Fruit fly (Drosophila melanogaster) whole organism, embryonic: ENCODE data around the gene Rab9.

Experiments used
- Bgb ChIP-seq: fragments of 200-800 bp; sonication (Bioruptor generic); IDR thresholded peaks from 2 replicates; pipeline ENCODE4 v1.3.6; 2022; ENCODE audit warnings: missing biosample characterization, missing genetic modification characterization; ENCODE audit not compliant: partially characterized antibody
- CG10147 ChIP-seq: fragments of 200-800 bp; sonication (Bioruptor generic); optimal IDR thresholded peaks from 2 replicates; lab custom pipeline; 2019; ENCODE audit warnings: missing biosample characterization, mild to moderate bottlenecking, missing genetic modification characterization, moderate library complexity
- CG10543 ChIP-seq: fragments of 200-800 bp; sonication (Bioruptor generic); optimal IDR thresholded peaks from 3 replicates; lab custom pipeline; 2017; ENCODE audit warnings: missing biosample characterization, mild to moderate bottlenecking, missing genetic modification characterization, moderate library complexity
- CG12744 ChIP-seq: fragments of 200-800 bp; sonication (Bioruptor generic); optimal IDR thresholded peaks from 2 replicates; lab custom pipeline; 2016; ENCODE audit warnings: missing biosample characterization, missing genetic modification characterization
- CG12769 ChIP-seq: fragments of 200-800 bp; sonication (Bioruptor generic); optimal IDR thresholded peaks from 2 replicates; lab custom pipeline; 2019; ENCODE audit warnings: missing biosample characterization, mild to moderate bottlenecking, missing genetic modification characterization, moderate library complexity
- CG1529 ChIP-seq: fragments of 200-800 bp; sonication (Bioruptor generic); optimal IDR thresholded peaks from 3 replicates; lab custom pipeline; 2018; ENCODE audit warnings: missing biosample characterization, missing genetic modification characterization
- CG17186 ChIP-seq: fragments of 200-800 bp; sonication (Bioruptor generic); optimal IDR thresholded peaks from 3 replicates; lab custom pipeline; 2017; ENCODE audit warnings: missing biosample characterization, missing genetic modification reagents, missing genetic modification characterization
- CG3065 ChIP-seq: fragments of 200-800 bp; sonication (Bioruptor generic); optimal IDR thresholded peaks from 2 replicates; lab custom pipeline; 2016; ENCODE audit warnings: missing biosample characterization, missing genetic modification characterization
- CG32772 ChIP-seq: fragments of 200-800 bp; sonication (Bioruptor generic); IDR thresholded peaks from 2 replicates; pipeline ENCODE4 v1.3.6; 2022; ENCODE audit warnings: missing biosample characterization, missing genetic modification characterization
- CG33213 ChIP-seq: fragments of 200-800 bp; sonication (Bioruptor generic); optimal IDR thresholded peaks from 3 replicates; lab custom pipeline; 2016; ENCODE audit warnings: missing biosample characterization, missing genetic modification characterization
- CG4820 ChIP-seq: fragments of 200-800 bp; sonication (Bioruptor generic); optimal IDR thresholded peaks from 3 replicates; lab custom pipeline; 2016; ENCODE audit warnings: missing biosample characterization, missing genetic modification characterization
- CG8388 ChIP-seq: fragments of 200-800 bp; sonication (Bioruptor generic); optimal IDR thresholded peaks from 2 replicates; lab custom pipeline; 2019; ENCODE audit warnings: missing biosample characterization, mild to moderate bottlenecking, missing genetic modification characterization, moderate library complexity
- CG8944 ChIP-seq: fragments of 200-800 bp; sonication (Bioruptor generic); optimal IDR thresholded peaks from 3 replicates; lab custom pipeline; 2016; ENCODE audit warnings: missing biosample characterization, missing genetic modification characterization
- CG9215 ChIP-seq: fragments of 200-800 bp; sonication (Bioruptor generic); IDR thresholded peaks from 2 replicates; pipeline ENCODE4 v1.3.6; 2022; ENCODE audit warnings: missing biosample characterization, missing genetic modification characterization
- CrebB ChIP-seq: fragments of 200-800 bp; sonication (Bioruptor generic); optimal IDR thresholded peaks from 3 replicates; lab custom pipeline; 2018; ENCODE audit warnings: missing biosample characterization, mild to moderate bottlenecking, missing genetic modification characterization
- Doc3 ChIP-seq: fragments of 200-800 bp; sonication (Bioruptor generic); IDR thresholded peaks from 3 replicates; pipeline ENCODE4 v1.3.6; 2022; ENCODE audit warnings: missing biosample characterization, missing genetic modification characterization; ENCODE audit not compliant: partially characterized antibody
- Drgx ChIP-seq: fragments of 200-800 bp; sonication (Bioruptor generic); IDR thresholded peaks from 2 replicates; pipeline ENCODE4 v1.3.6; 2022; ENCODE audit warnings: missing biosample characterization, missing genetic modification characterization
- HmgZ ChIP-seq: fragments of 200-800 bp; sonication (Bioruptor generic); optimal IDR thresholded peaks from 2 replicates; lab custom pipeline; 2018; ENCODE audit warnings: missing biosample characterization, mild to moderate bottlenecking, missing genetic modification characterization
- Lhr ChIP-seq: fragments of 200-800 bp; sonication (Bioruptor generic); optimal IDR thresholded peaks from 3 replicates; lab custom pipeline; 2017; ENCODE audit warnings: mild to moderate bottlenecking, missing biosample characterization, missing genetic modification reagents, missing genetic modification characterization
- Med ChIP-seq: fragments of 200-800 bp; sonication (Bioruptor generic); peaks from one replicate; lab custom pipeline; 2016; ENCODE audit warnings: missing biosample characterization, missing genetic modification characterization, mild to moderate bottlenecking, inconsistent platforms, moderate library complexity
- Mrtf ChIP-seq: fragments of 200-800 bp; sonication (Bioruptor generic); IDR thresholded peaks from 3 replicates; pipeline ENCODE4 v1.3.6; 2022; ENCODE audit warnings: missing biosample characterization, missing genetic modification characterization
- NC2α ChIP-seq: fragments of 200-800 bp; sonication (Bioruptor generic); optimal IDR thresholded peaks from 2 replicates; lab custom pipeline; 2016; ENCODE audit warnings: missing biosample characterization, missing genetic modification characterization
- NC2β ChIP-seq: fragments of 200-800 bp; sonication (Bioruptor generic); optimal IDR thresholded peaks from 2 replicates; lab custom pipeline; 2016; ENCODE audit warnings: missing biosample characterization, missing genetic modification characterization
- NFAT ChIP-seq: fragments of 200-800 bp; sonication (Bioruptor generic); IDR thresholded peaks from 2 replicates; pipeline ENCODE4 v1.3.6; 2022; ENCODE audit warnings: missing biosample characterization, missing genetic modification characterization
- Scr ChIP-seq: fragments of 200-800 bp; sonication (Bioruptor generic); IDR thresholded peaks from 2 replicates; pipeline ENCODE4 v1.3.6; 2022; ENCODE audit warnings: missing biosample characterization, missing genetic modification characterization; ENCODE audit not compliant: partially characterized antibody
- Sry-β ChIP-seq: fragments of 200-800 bp; sonication (Bioruptor generic); optimal IDR thresholded peaks from 2 replicates; lab custom pipeline; 2018; ENCODE audit warnings: missing biosample characterization, mild to moderate bottlenecking, missing genetic modification characterization, moderate library complexity
- bbx ChIP-seq: fragments of 200-800 bp; sonication (Bioruptor generic); IDR thresholded peaks from 2 replicates; pipeline ENCODE4 v1.3.6; 2022; ENCODE audit warnings: missing biosample characterization, missing genetic modification characterization; ENCODE audit not compliant: partially characterized antibody
- chm ChIP-seq: fragments of 200-800 bp; sonication (Bioruptor generic); IDR thresholded peaks from 2 replicates; pipeline ENCODE4 v1.3.6; 2022; ENCODE audit warnings: missing biosample characterization, missing genetic modification characterization
- crol ChIP-seq: fragments of 200-800 bp; sonication (Bioruptor generic); IDR thresholded peaks from 2 replicates; pipeline ENCODE4 v1.3.6; 2022; ENCODE audit warnings: missing biosample characterization, missing genetic modification characterization
- dan ChIP-seq: fragments of 200-800 bp; sonication (Bioruptor generic); IDR thresholded peaks from 2 replicates; pipeline ENCODE4 v1.3.6; 2022; ENCODE audit warnings: missing biosample characterization, missing genetic modification characterization
- gem ChIP-seq: fragments of 200-800 bp; sonication (Bioruptor generic); optimal IDR thresholded peaks from 2 replicates; lab custom pipeline; 2019; ENCODE audit warnings: missing biosample characterization, mild to moderate bottlenecking, missing genetic modification characterization, moderate library complexity
- gfzf ChIP-seq: fragments of 200-800 bp; sonication (Bioruptor generic); optimal IDR thresholded peaks from 2 replicates; lab custom pipeline; 2016; ENCODE audit warnings: missing biosample characterization, mild to moderate bottlenecking, missing genetic modification characterization, moderate library complexity
- grau ChIP-seq: fragments of 200-800 bp; optimal IDR thresholded peaks from 3 replicates; lab custom pipeline; 2019; ENCODE audit warnings: missing biosample characterization, mild to moderate bottlenecking, missing genetic modification characterization, moderate library complexity
- lmd ChIP-seq: fragments of 200-800 bp; sonication (Bioruptor generic); IDR thresholded peaks from 2 replicates; pipeline ENCODE4 v1.3.6; 2022; ENCODE audit warnings: missing biosample characterization, missing genetic modification characterization
- luna ChIP-seq: fragments of 200-800 bp; sonication (Bioruptor generic); optimal IDR thresholded peaks from 2 replicates; lab custom pipeline; 2016; ENCODE audit warnings: missing biosample characterization, missing genetic modification characterization
- mam ChIP-seq: fragments of 200-800 bp; sonication (Bioruptor generic); optimal IDR thresholded peaks from 3 replicates; lab custom pipeline; 2016; ENCODE audit warnings: missing biosample characterization, missing genetic modification characterization
- row ChIP-seq: fragments of 200-800 bp; sonication (Bioruptor generic); IDR thresholded peaks from 3 replicates; pipeline ENCODE4 v1.3.6; 2022; ENCODE audit warnings: missing biosample characterization, missing genetic modification characterization
- sens ChIP-seq: fragments of 200-800 bp; sonication (Bioruptor generic); peaks from one replicate; lab custom pipeline; 2016; ENCODE audit warnings: missing biosample characterization, missing genetic modification characterization
- sr ChIP-seq: fragments of 200-800 bp; sonication (Bioruptor generic); IDR thresholded peaks from 3 replicates; pipeline ENCODE4 v1.3.6; 2022; ENCODE audit warnings: missing biosample characterization, missing genetic modification characterization
- tna ChIP-seq: fragments of 200-800 bp; sonication (Bioruptor generic); IDR thresholded peaks from 2 replicates; pipeline ENCODE4 v1.3.6; 2022; ENCODE audit warnings: missing biosample characterization, missing genetic modification characterization; ENCODE audit not compliant: partially characterized antibody
- vvl ChIP-seq: fragments of 200-800 bp; sonication (Bioruptor generic); IDR thresholded peaks from 2 replicates; pipeline ENCODE4 v1.3.6; 2022; ENCODE audit warnings: missing biosample characterization, missing genetic modification characterization
- zen ChIP-seq: fragments of 200-800 bp; sonication (Bioruptor generic); optimal IDR thresholded peaks from 3 replicates; lab custom pipeline; 2018; ENCODE audit warnings: missing biosample characterization, mild to moderate bottlenecking, missing genetic modification characterization, moderate library complexity
- zen2 ChIP-seq: fragments of 200-800 bp; sonication (Bioruptor generic); IDR thresholded peaks from 3 replicates; pipeline ENCODE4 v1.3.6; 2022; ENCODE audit warnings: missing biosample characterization, missing genetic modification characterization; ENCODE audit not compliant: partially characterized antibody

The Rab9 gene

DNA sequence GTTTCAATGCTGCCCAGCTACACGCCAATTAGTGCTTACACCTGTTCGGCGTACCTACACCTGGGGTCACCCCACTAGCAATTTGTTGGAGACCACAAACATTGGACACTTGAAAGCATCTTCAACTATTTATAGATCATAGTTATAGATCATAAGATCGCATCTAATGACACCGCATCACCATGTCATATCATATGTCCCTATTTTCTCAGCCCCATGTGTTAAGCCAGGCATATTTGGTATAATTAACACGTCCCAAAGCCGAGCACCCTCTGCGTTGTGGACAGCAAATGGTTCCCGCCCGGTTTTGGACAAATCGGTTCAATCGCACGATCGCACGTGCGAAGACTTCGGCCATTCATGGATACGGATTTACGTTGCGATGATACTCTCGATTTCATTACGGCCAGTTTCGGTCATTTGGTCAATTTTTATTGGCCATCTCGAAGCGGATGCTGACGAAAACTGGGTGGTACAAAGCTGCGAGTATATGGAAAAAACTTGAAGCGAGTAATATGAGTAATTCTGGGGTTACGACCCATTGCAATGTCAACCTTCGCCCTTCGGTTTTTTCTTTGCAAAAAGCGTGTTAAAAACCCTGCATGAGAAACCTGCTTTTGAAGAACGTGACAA, 7.3 kb downstream of the Rab9 start (continued):
- TF ChIP-seq sr = no peak
- no peak for TF ChIP-seq CG17186 (GFP tag; lab: Kevin White, UChicago)
- no peak for TF ChIP-seq zen2 (GFP tag; lab: Robert Waterston, UW)
- TF ChIP-seq CG12744 (GFP tag; lab: Kevin White, UChicago) = peak; percentile 76
- TF ChIP-seq tna (GFP tag; lab: Robert Waterston, UW) = no peak
- TF ChIP-seq chm = peak; percentile 84
- TF ChIP-seq NFAT (GFP tag; lab: Robert Waterston, UW) = peak; percentile 48; the same call in 1 of the 2 replicates
- TF ChIP-seq luna = peak; percentile 58
- TF ChIP-seq CG10147 (GFP tag; lab: Kevin White, UChicago) = peak; percentile 56
- peak; percentile 91 for TF ChIP-seq NC2α
- peak; percentile 61; the same call in 2 of the 3 replicates for TF ChIP-seq Mrtf (GFP tag; lab: Robert Waterston, UW)
- TF ChIP-seq lmd (GFP tag; lab: Robert Waterston, UW) = peak; percentile 82
- TF ChIP-seq gem = peak; percentile 84
- TF ChIP-seq CG32772 (GFP tag; lab: Robert Waterston, UW) = peak; percentile 62
- TF ChIP-seq gfzf = no peak
- TF ChIP-seq Bgb (GFP tag; lab: Robert Waterston, UW) = no peak
- peak; percentile 57 for TF ChIP-seq Lhr
- peak; percentile 58 for TF ChIP-seq CG4820 (GFP tag; lab: Kevin White, UChicago)
- no peak for TF ChIP-seq Doc3 (GFP tag; lab: Robert Waterston, UW)
- no peak for TF ChIP-seq dan (GFP tag; lab: Robert Waterston, UW)
- peak; percentile 74 for TF ChIP-seq HmgZ
- TF ChIP-seq CG10543 (GFP tag; lab: Kevin White, UChicago) = peak; percentile 33
- TF ChIP-seq CG9215 (GFP tag; lab: Robert Waterston, UW) = peak; percentile 56
- peak; percentile 47 for TF ChIP-seq CG1529 (GFP tag; lab: Kevin White, UChicago)
- peak; percentile 42 for TF ChIP-seq CG8944 (GFP tag; lab: Kevin White, UChicago)
- TF ChIP-seq, all 482 proteins: peak for 367

DNA sequence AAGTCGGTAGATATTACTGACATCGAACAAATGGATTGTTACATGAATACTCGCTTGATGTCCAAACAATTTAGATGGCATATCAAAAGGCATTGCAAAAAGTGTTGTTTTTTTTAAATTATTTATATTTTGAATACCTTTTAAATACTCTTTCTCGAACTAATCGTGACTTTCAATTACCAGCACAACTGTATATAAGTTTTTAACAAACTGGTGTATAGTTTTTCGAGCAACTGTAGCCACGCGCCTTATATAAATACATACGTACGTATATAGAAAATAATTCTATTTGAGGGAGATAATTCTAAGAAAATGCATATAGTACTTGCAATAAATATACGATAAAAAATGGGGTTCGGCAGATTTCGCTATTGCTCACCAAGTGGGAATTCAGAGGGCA, 7.9 kb downstream of the Rab9 start:
- TF ChIP-seq CG8388 = peak; percentile 93
- no peak for TF ChIP-seq CG33213 (GFP tag; lab: Kevin White, UChicago)

DNA sequence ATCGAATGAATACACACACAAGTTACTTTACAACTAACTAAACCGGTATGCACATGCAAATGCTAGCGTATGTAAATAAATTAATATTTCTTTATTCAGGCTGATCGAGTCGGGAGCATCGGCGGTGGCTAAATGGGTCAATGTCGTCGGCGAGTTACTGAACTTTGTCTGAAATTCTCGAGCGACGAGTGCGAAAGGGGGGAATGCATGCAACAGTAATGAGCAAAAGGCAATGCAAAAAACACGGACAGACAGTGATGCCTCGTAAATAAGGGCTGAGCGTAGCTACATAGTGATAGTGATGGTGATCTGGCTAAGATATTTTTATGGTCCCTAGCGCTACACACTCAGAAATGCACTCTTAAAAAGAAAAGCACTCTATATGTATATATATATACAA, 8.4 kb downstream of the Rab9 start:
- TF ChIP-seq crol (GFP tag; lab: Robert Waterston, UW) = peak; percentile 20; the same call in 1 of the 2 replicates
- no peak for TF ChIP-seq mam (GFP tag; lab: Kevin White, UChicago)
- TF ChIP-seq CG3065 (GFP tag; lab: Kevin White, UChicago) = no peak
- peak; percentile 38; the same call in 1 of the 3 replicates for TF ChIP-seq row (GFP tag; lab: Robert Waterston, UW)
- peak; percentile 64 for TF ChIP-seq CG12769
- TF ChIP-seq Sry-β = peak; percentile 60
- TF ChIP-seq Med (GFP tag; lab: Kevin White, UChicago) = peak; percentile 36
- TF ChIP-seq vvl (GFP tag; lab: Robert Waterston, UW) = peak; percentile 34; the same call in 1 of the 2 replicates
- no peak for TF ChIP-seq NC2β (GFP tag; lab: Kevin White, UChicago)
- TF ChIP-seq Drgx (GFP tag; lab: Robert Waterston, UW) = peak; percentile 26; the same call in 1 of the 2 replicates
- no peak for TF ChIP-seq CrebB (tag; lab: Kevin White, UChicago)
- TF ChIP-seq Scr (GFP tag; lab: Robert Waterston, UW) = no peak
- TF ChIP-seq grau (tag; lab: Kevin White, UChicago) = peak; percentile 49
- TF ChIP-seq sens (GFP tag; lab: Kevin White, UChicago) = peak; percentile 10
- no peak for TF ChIP-seq zen (tag; lab: Kevin White, UChicago)
- 0 out of 2 replicates have a peak, but pooled peaks have one; percentile 29 for TF ChIP-seq bbx (GFP tag; lab: Robert Waterston, UW)
